Worm (Caenorhabditis elegans) whole organism, L2 larva: ENCODE measurements around the gene rmd-1.
A peak's percentile ranks its signal among the peaks of the same experiment; 100 is the strongest.

ENCODE experiments used
- C34F6.9 ChIP-seq: fragments of 150-350 bp; optimal IDR thresholded peaks from 2 replicates; lab custom pipeline; 2014; ENCODE audit warnings: missing biosample characterization, missing genetic modification characterization
- F13H6.1 ChIP-seq: sonication (generic microtip); optimal IDR thresholded peaks from 2 replicates; lab custom pipeline; 2016; ENCODE audit warnings: missing genetic modification characterization, missing compliant biosample characterization
- R02D3.7 ChIP-seq: fragments of 150-350 bp; optimal IDR thresholded peaks from 2 replicates; lab custom pipeline; 2014; ENCODE audit warnings: missing biosample characterization, missing genetic modification characterization
- Y55F3AM.14 ChIP-seq: fragments of 200-800 bp; sonication (Bioruptor generic); optimal IDR thresholded peaks from 2 replicates; lab custom pipeline; 2018; ENCODE audit warnings: mild to moderate bottlenecking, missing genetic modification characterization, missing compliant biosample characterization
- ZK546.5 ChIP-seq: sonication (generic microtip); optimal IDR thresholded peaks from 2 replicates; lab custom pipeline; 2017; ENCODE audit warnings: missing biosample characterization, missing genetic modification characterization
- alr-1 ChIP-seq: fragments of 150-350 bp; optimal IDR thresholded peaks from 2 replicates; lab custom pipeline; 2014; ENCODE audit warnings: missing biosample characterization, missing genetic modification characterization
- aly-2 ChIP-seq: fragments of 150-350 bp; optimal IDR thresholded peaks from 2 replicates; lab custom pipeline; 2014; ENCODE audit warnings: missing biosample characterization, missing genetic modification characterization
- ama-1 ChIP-seq: fragments of 150-350 bp; optimal IDR thresholded peaks from 2 replicates; lab custom pipeline; 2018; ENCODE audit warnings: inconsistent platforms
- blmp-1 ChIP-seq: sonication (generic microtip); optimal IDR thresholded peaks from 2 replicates; lab custom pipeline; 2017; ENCODE audit warnings: missing genetic modification characterization, mild to moderate bottlenecking, missing compliant biosample characterization, antibody characterized with exemption, moderate library complexity; ENCODE audit not compliant: insufficient read depth
- ceh-82 ChIP-seq: fragments of 150-350 bp; optimal IDR thresholded peaks from 2 replicates; lab custom pipeline; 2014; ENCODE audit warnings: missing biosample characterization, missing genetic modification characterization
- crh-2 ChIP-seq: sonication (generic microtip); optimal IDR thresholded peaks from 2 replicates; lab custom pipeline; 2017; ENCODE audit warnings: missing biosample characterization, missing genetic modification characterization
- dmd-4 ChIP-seq: sonication (generic microtip); optimal IDR thresholded peaks from 2 replicates; lab custom pipeline; 2017; ENCODE audit warnings: missing biosample characterization, missing genetic modification characterization
- egl-27 ChIP-seq: sonication (generic microtip); optimal IDR thresholded peaks from 3 replicates; lab custom pipeline; 2017; ENCODE audit warnings: missing biosample characterization, missing genetic modification reagents, missing genetic modification characterization
- elt-1 ChIP-seq: fragments of 150-350 bp; optimal IDR thresholded peaks from 2 replicates; lab custom pipeline; 2014; ENCODE audit warnings: missing biosample characterization, missing genetic modification characterization
- elt-3 ChIP-seq: sonication (generic microtip); optimal IDR thresholded peaks from 2 replicates; lab custom pipeline; 2017; ENCODE audit warnings: missing biosample characterization, missing genetic modification characterization
- fos-1 ChIP-seq: fragments of 150-350 bp; optimal IDR thresholded peaks from 2 replicates; lab custom pipeline; 2014; ENCODE audit warnings: missing biosample characterization, missing genetic modification characterization
- gmeb-1 ChIP-seq: fragments of 150-350 bp; optimal IDR thresholded peaks from 2 replicates; lab custom pipeline; 2014; ENCODE audit warnings: missing biosample characterization, missing genetic modification characterization
- lsy-2 ChIP-seq, 2 experiments: fragments of 150-350 bp in 1 of 2; sonication (generic microtip) in 1 of 2; optimal IDR thresholded peaks; 2 replicates each; lab custom pipeline; 2014 to 2017; ENCODE audit warnings: missing biosample characterization in 2 of 2, missing genetic modification characterization in 2 of 2
- mab-5 ChIP-seq: fragments of 150-350 bp; optimal IDR thresholded peaks from 2 replicates; lab custom pipeline; 2014; ENCODE audit warnings: missing biosample characterization, missing genetic modification characterization
- mbf-1 ChIP-seq: sonication (generic microtip); optimal IDR thresholded peaks from 2 replicates; lab custom pipeline; 2017; ENCODE audit warnings: missing biosample characterization, missing genetic modification characterization
- mdl-1 ChIP-seq, 2 experiments: fragments of 150-350 bp in 1 of 2; sonication (generic microtip) in 1 of 2; optimal IDR thresholded peaks; 2 replicates each; lab custom pipeline; 2017; ENCODE audit warnings: missing biosample characterization in 2 of 2, missing genetic modification characterization in 2 of 2
- nhr-10 ChIP-seq: sonication (generic microtip); optimal IDR thresholded peaks from 2 replicates; lab custom pipeline; 2017; ENCODE audit warnings: missing biosample characterization, missing genetic modification characterization
- nhr-11 ChIP-seq: fragments of 150-350 bp; optimal IDR thresholded peaks from 2 replicates; lab custom pipeline; 2014; ENCODE audit warnings: missing biosample characterization, missing genetic modification characterization
- nhr-12 ChIP-seq: fragments of 150-350 bp; optimal IDR thresholded peaks from 2 replicates; lab custom pipeline; 2014; ENCODE audit warnings: missing biosample characterization, missing genetic modification characterization
- nhr-129 ChIP-seq: fragments of 150-350 bp; optimal IDR thresholded peaks from 2 replicates; lab custom pipeline; 2014; ENCODE audit warnings: missing biosample characterization, missing genetic modification characterization
- nhr-21 ChIP-seq: fragments of 150-350 bp; optimal IDR thresholded peaks from 2 replicates; lab custom pipeline; 2014; ENCODE audit warnings: missing biosample characterization, missing genetic modification characterization
- nhr-23 ChIP-seq: fragments of 150-350 bp; optimal IDR thresholded peaks from 2 replicates; lab custom pipeline; 2014; ENCODE audit warnings: missing biosample characterization, missing genetic modification reagents, missing genetic modification characterization
- nhr-25 ChIP-seq: fragments of 150-350 bp; sonication (generic microtip); optimal IDR thresholded peaks from 3 replicates; lab custom pipeline; 2014; ENCODE audit warnings: missing biosample characterization, missing genetic modification characterization
- nhr-6 ChIP-seq: fragments of 150-350 bp; optimal IDR thresholded peaks from 2 replicates; lab custom pipeline; 2014; ENCODE audit warnings: missing biosample characterization, missing genetic modification characterization
- nhr-77 ChIP-seq: fragments of 150-350 bp; optimal IDR thresholded peaks from 2 replicates; lab custom pipeline; 2014; ENCODE audit warnings: missing biosample characterization, missing genetic modification characterization
- peb-1 ChIP-seq: fragments of 150-350 bp; optimal IDR thresholded peaks from 2 replicates; lab custom pipeline; 2014; ENCODE audit warnings: missing biosample characterization, missing genetic modification characterization
- sem-4 ChIP-seq: fragments of 150-350 bp; optimal IDR thresholded peaks from 2 replicates; lab custom pipeline; 2014; ENCODE audit warnings: missing biosample characterization, missing genetic modification reagents, missing genetic modification characterization
- skn-1 ChIP-seq: sonication (generic microtip); optimal IDR thresholded peaks from 2 replicates; lab custom pipeline; 2017; ENCODE audit warnings: missing biosample characterization, missing genetic modification characterization
- sma-3 ChIP-seq: sonication (generic microtip); optimal IDR thresholded peaks from 2 replicates; lab custom pipeline; 2016; ENCODE audit warnings: missing genetic modification reagents, missing genetic modification characterization, missing compliant biosample characterization
- sma-9 ChIP-seq, 2 experiments: fragments of 150-350 bp in 1 of 2; sonication (generic microtip) in 1 of 2; optimal IDR thresholded peaks; 2 replicates each; lab custom pipeline; 2014 to 2016; ENCODE audit warnings: missing genetic modification characterization in 2 of 2, mild to moderate bottlenecking in 1 of 2, missing biosample characterization in 1 of 2, missing compliant biosample characterization in 1 of 2, missing genetic modification reagents in 1 of 2, moderate library complexity in 1 of 2
- snpc-4 ChIP-seq: fragments of 150-350 bp; optimal IDR thresholded peaks from 2 replicates; lab custom pipeline; 2014; ENCODE audit warnings: missing biosample characterization, missing genetic modification characterization
- unc-55 ChIP-seq: fragments of 150-350 bp; sonication (generic microtip); optimal IDR thresholded peaks from 3 replicates; lab custom pipeline; 2014; ENCODE audit warnings: missing biosample characterization, missing genetic modification reagents, missing genetic modification characterization
- unc-62 ChIP-seq: fragments of 150-350 bp; optimal IDR thresholded peaks from 2 replicates; lab custom pipeline; 2014; ENCODE audit warnings: missing biosample characterization, missing genetic modification reagents, missing genetic modification characterization
- ztf-1 ChIP-seq: fragments of 200-800 bp; sonication (Bioruptor generic); conservative IDR thresholded peaks from 2 replicates; pipeline ENCODE4 v1.3.6; 2022; ENCODE audit warnings: missing genetic modification characterization, missing compliant biosample characterization
- ztf-11 ChIP-seq: sonication (generic microtip); optimal IDR thresholded peaks from 2 replicates; lab custom pipeline; 2017; ENCODE audit warnings: missing biosample characterization, missing genetic modification characterization
- ztf-4 ChIP-seq: fragments of 150-350 bp; optimal IDR thresholded peaks from 2 replicates; lab custom pipeline; 2014; ENCODE audit warnings: missing biosample characterization, missing genetic modification characterization

The rmd-1 gene

ce11 chrIII:9767095-9767494 is 8.2 kb downstream of the rmd-1 start:
- TF ChIP-seq peb-1 (tag; lab: Kevin White, UChicago): no peak
- no peak for TF ChIP-seq ama-1
- no peak for TF ChIP-seq nhr-21 (tag; lab: Kevin White, UChicago)
- no peak for TF ChIP-seq lsy-2 (tag; optimal IDR thresholded peaks at IDR 0.05; lab: Kevin White, UChicago)
- no peak for TF ChIP-seq sem-4 (tag; lab: Kevin White, UChicago)
- no peak for TF ChIP-seq C34F6.9 (tag; lab: Kevin White, UChicago)
- TF ChIP-seq elt-3: no peak
- no peak for TF ChIP-seq mdl-1 (tag; optimal IDR thresholded peaks at IDR 0.05; lab: Kevin White, UChicago)
- TF ChIP-seq nhr-6 (tag; lab: Kevin White, UChicago): no peak
- TF ChIP-seq blmp-1 (tag; lab: Kevin White, UChicago): no peak
- no peak for TF ChIP-seq ceh-82 (tag; lab: Kevin White, UChicago)
- no peak for TF ChIP-seq fos-1 (tag; lab: Kevin White, UChicago)
- TF ChIP-seq skn-1 (tag; lab: Kevin White, UChicago): no peak
- no peak for TF ChIP-seq mab-5 (tag; lab: Kevin White, UChicago)
- TF ChIP-seq nhr-11 (tag; lab: Kevin White, UChicago): no peak
- TF ChIP-seq snpc-4 (tag; lab: Kevin White, UChicago): no peak
- no peak for TF ChIP-seq nhr-129
- no peak for TF ChIP-seq elt-1 (tag; lab: Kevin White, UChicago)
- TF ChIP-seq R02D3.7 (tag; lab: Kevin White, UChicago): no peak
- TF ChIP-seq ztf-1: no peak

ce11 chrIII:9768023-9768422 is 9.1 kb downstream of the rmd-1 start:
- no peak for TF ChIP-seq ZK546.5 (tag; lab: Kevin White, UChicago)
- TF ChIP-seq snpc-4 (tag; lab: Kevin White, UChicago): no peak
- no peak for TF ChIP-seq ztf-4 (tag; lab: Kevin White, UChicago)

ce11 chrIII:9770590-9770989 is 11.7 kb downstream of the rmd-1 start:
- no peak for TF ChIP-seq F13H6.1 (tag; lab: Kevin White, UChicago)
- TF ChIP-seq ztf-11 (tag; lab: Kevin White, UChicago): no peak
- TF ChIP-seq skn-1 (tag; lab: Kevin White, UChicago): no peak
- TF ChIP-seq unc-62 (GFP tag; lab: Kevin White, UChicago): no peak
- TF ChIP-seq crh-2 (tag; lab: Kevin White, UChicago): no peak
- TF ChIP-seq aly-2: no peak
- TF ChIP-seq sma-9 (GFP tag; optimal IDR thresholded peaks at IDR 0.05; lab: Kevin White, UChicago): no peak
- no peak for TF ChIP-seq sma-9 (tag; optimal IDR thresholded peaks at IDR 0.05; lab: Kevin White, UChicago)
- no peak for TF ChIP-seq nhr-6 (tag; lab: Kevin White, UChicago)
- TF ChIP-seq egl-27 (tag; lab: Kevin White, UChicago): no peak
- TF ChIP-seq peb-1 (tag; lab: Kevin White, UChicago): no peak
- no peak for TF ChIP-seq ama-1
- TF ChIP-seq unc-55 (GFP tag; lab: Kevin White, UChicago): no peak
- no peak for TF ChIP-seq mab-5 (tag; lab: Kevin White, UChicago)
- no peak for TF ChIP-seq C34F6.9 (tag; lab: Kevin White, UChicago)
- no peak for TF ChIP-seq nhr-25 (tag; lab: Kevin White, UChicago)
- no peak for TF ChIP-seq lsy-2 (tag; optimal IDR thresholded peaks at IDR 0.05; lab: Kevin White, UChicago)
- TF ChIP-seq nhr-11 (tag; lab: Kevin White, UChicago): no peak
- TF ChIP-seq nhr-23 (tag; lab: Kevin White, UChicago): no peak
- TF ChIP-seq nhr-10 (tag; lab: Kevin White, UChicago): no peak
- no peak for TF ChIP-seq sem-4 (tag; lab: Kevin White, UChicago)

- TF ChIP-seq ZK546.5 (tag; lab: Kevin White, UChicago): no peak
- TF ChIP-seq lsy-2 (tag; optimal IDR thresholded peaks at IDR 0.05; lab: Kevin White, UChicago): no peak
- no peak for TF ChIP-seq nhr-10 (tag; lab: Kevin White, UChicago)
- TF ChIP-seq nhr-11 (tag; lab: Kevin White, UChicago): no peak
- no peak for TF ChIP-seq blmp-1 (tag; lab: Kevin White, UChicago)
- TF ChIP-seq alr-1: no peak
Observed at ce11 chrIII:9772394-9772793, 13.5 kb downstream of the rmd-1 start.

ce11 chrIII:9775916-9776315 is 17.0 kb downstream of the rmd-1 start:
- TF ChIP-seq dmd-4 (tag; lab: Kevin White, UChicago) (no peak), ztf-1 (no peak), sma-3 (GFP tag; lab: Kevin White, UChicago) (no peak), nhr-12 (tag; lab: Kevin White, UChicago) (no peak), mab-5 (tag; lab: Kevin White, UChicago) (no peak), unc-55 (GFP tag; lab: Kevin White, UChicago) (peak; percentile 27), ZK546.5 (tag; lab: Kevin White, UChicago) (no peak), egl-27 (tag; lab: Kevin White, UChicago) (no peak), nhr-23 (tag; lab: Kevin White, UChicago) (no peak), Y55F3AM.14 (GFP tag; lab: Kevin White, UChicago) (no peak), nhr-77 (tag; lab: Kevin White, UChicago) (no peak), mbf-1 (tag; lab: Kevin White, UChicago) (no peak), nhr-21 (tag; lab: Kevin White, UChicago) (no peak), gmeb-1 (tag; lab: Kevin White, UChicago) (peak; percentile 59), nhr-10 (tag; lab: Kevin White, UChicago) (no peak), lsy-2 (tag; optimal IDR thresholded peaks at IDR 0.05; lab: Kevin White, UChicago) (peak in 1 of 2 experiments; percentile 39), crh-2 (tag; lab: Kevin White, UChicago) (no peak), nhr-25 (tag; lab: Kevin White, UChicago) (no peak), alr-1 (no peak), elt-3 (no peak), elt-1 (tag; lab: Kevin White, UChicago) (no peak), mdl-1 (tag; optimal IDR thresholded peaks at IDR 0.05; lab: Kevin White, UChicago) (no peak), snpc-4 (tag; lab: Kevin White, UChicago) (no peak)
